Worm (Caenorhabditis elegans) whole organism, L4/young adult: Measurements from ENCODE around the gene srdh-1.
A peak's percentile ranks its signal among the peaks of the same experiment; 100 is the strongest.

Source experiments
- W03F9.2 ChIP-seq: fragments of 150-350 bp; optimal IDR thresholded peaks from 2 replicates; lab custom pipeline; 2014; ENCODE audit warnings: missing biosample characterization, missing genetic modification characterization
- dao-5 ChIP-seq: sonication (generic microtip); optimal IDR thresholded peaks from 2 replicates; lab custom pipeline; 2016; ENCODE audit warnings: missing genotype, missing genetic modification characterization, moderate library complexity, missing compliant biosample characterization
- him-1 ChIP-seq: sonication (generic microtip); optimal IDR thresholded peaks from 2 replicates; lab custom pipeline; 2016; ENCODE audit warnings: missing genotype, missing genetic modification reagents, missing genetic modification characterization, missing compliant biosample characterization

srdh-1 gene

ce11 chrII:8264619-8265018 lies at the start of gene srdh-1:
srdh-1 (plus strand) TSS chrII:8264661.
- TF ChIP-seq W03F9.2 (tag; lab: Kevin White, UChicago) (no peak), him-1 (no peak), dao-5 (tag; lab: Kevin White, UChicago) (no peak)

ce11 chrII:8216433-8216832 lies 48.0 kb upstream of the srdh-1 start, which contains the start of gene M110.3:
M110.3 (minus strand) TSS chrII:8216616.
- TF ChIP-seq him-1 (no peak), dao-5 (tag; lab: Kevin White, UChicago) (no peak), W03F9.2 (tag; lab: Kevin White, UChicago) (peak; percentile 45)

- TF ChIP-seq W03F9.2 (tag; lab: Kevin White, UChicago), result no peak
- no peak for TF ChIP-seq dao-5 (tag; lab: Kevin White, UChicago)
- TF ChIP-seq him-1, result no peak
Measured at ce11 chrII:8216922-8217321, 47.5 kb upstream of the srdh-1 start, which contains the start of gene ifg-1. ifg-1 (plus strand) TSS chrII:8217222.

ce11 chrII:8218266-8218665 lies 46.2 kb upstream of the srdh-1 start:
- TF ChIP-seq dao-5 (tag; lab: Kevin White, UChicago) (no peak), W03F9.2 (tag; lab: Kevin White, UChicago) (no peak), him-1 (no peak)

ce11 chrII:8220267-8220666 lies 44.2 kb upstream of the srdh-1 start:
- TF ChIP-seq W03F9.2 (tag; lab: Kevin White, UChicago), result no peak
- no peak for TF ChIP-seq him-1
- no peak for TF ChIP-seq dao-5 (tag; lab: Kevin White, UChicago)

ce11 chrII:8222309-8223065 lies 42.0 kb upstream of the srdh-1 start, which contains the start of gene dab-1:
dab-1 (plus strand) TSS chrII:8222386.
- TF ChIP-seq dao-5 (tag; lab: Kevin White, UChicago), result no peak
- peak; percentile 21 for TF ChIP-seq him-1
- TF ChIP-seq W03F9.2 (tag; lab: Kevin White, UChicago), result no peak

- no peak for TF ChIP-seq him-1
- no peak for TF ChIP-seq W03F9.2 (tag; lab: Kevin White, UChicago)
- no peak for TF ChIP-seq dao-5 (tag; lab: Kevin White, UChicago)
Measured at ce11 chrII:8223422-8223821, 41.0 kb upstream of the srdh-1 start.

- TF ChIP-seq dao-5 (tag; lab: Kevin White, UChicago), result no peak
- no peak for TF ChIP-seq W03F9.2 (tag; lab: Kevin White, UChicago)
- no peak for TF ChIP-seq him-1
Measured at ce11 chrII:8223945-8224344, 40.5 kb upstream of the srdh-1 start.

ce11 chrII:8224623-8225022 lies 39.8 kb upstream of the srdh-1 start:
- TF ChIP-seq W03F9.2 (tag; lab: Kevin White, UChicago) (no peak), him-1 (no peak), dao-5 (tag; lab: Kevin White, UChicago) (no peak)

- TF ChIP-seq dao-5 (tag; lab: Kevin White, UChicago), result no peak
Measured at ce11 chrII:8225347-8225746, 39.1 kb upstream of the srdh-1 start.

- TF ChIP-seq W03F9.2 (tag; lab: Kevin White, UChicago) (no peak), dao-5 (tag; lab: Kevin White, UChicago) (no peak), him-1 (no peak)
Measured at ce11 chrII:8225914-8226313, 38.5 kb upstream of the srdh-1 start.

- TF ChIP-seq dao-5 (tag; lab: Kevin White, UChicago) (no peak), W03F9.2 (tag; lab: Kevin White, UChicago) (no peak), him-1 (no peak)
Measured at ce11 chrII:8226475-8226874, 38.0 kb upstream of the srdh-1 start.

ce11 chrII:8230976-8231375 lies 33.5 kb upstream of the srdh-1 start, which contains the start of gene M110.9:
M110.9 (plus strand) TSS chrII:8231276.
- no peak for TF ChIP-seq him-1
- no peak for TF ChIP-seq W03F9.2 (tag; lab: Kevin White, UChicago)
- no peak for TF ChIP-seq dao-5 (tag; lab: Kevin White, UChicago)

- TF ChIP-seq him-1 (no peak), dao-5 (tag; lab: Kevin White, UChicago) (no peak), W03F9.2 (tag; lab: Kevin White, UChicago) (no peak)
Measured at ce11 chrII:8232489-8232888, 32.0 kb upstream of the srdh-1 start, which contains the start of gene M110.7. M110.7 (plus strand) TSS chrII:8232789.

ce11 chrII:8238155-8238554 lies 26.3 kb upstream of the srdh-1 start, which contains the start of gene nlp-5:
nlp-5 (plus strand) TSS chrII:8238455.
- TF ChIP-seq him-1 (no peak), W03F9.2 (tag; lab: Kevin White, UChicago) (no peak), dao-5 (tag; lab: Kevin White, UChicago) (no peak)
